Fruit fly (Drosophila melanogaster): ENCODE measurements around the gene tomboy20.

Gene tomboy20

dm6 chr3R:10708169-10708568 lies 27.6 kb downstream of the tomboy20 start, which contains the start of gene CG31278 (continued):
- TF ChIP-seq MESR4 (GFP tag; optimal IDR thresholded peaks at IDR 0.05) (peak; percentile 35), Nf-YA (GFP tag; IDR thresholded peaks at IDR 0.05) (no peak), Tbp (GFP tag; optimal IDR thresholded peaks at IDR 0.05) (no peak), sim (GFP tag; IDR thresholded peaks at IDR 0.05) (no peak), CG12659 (GFP tag; optimal IDR thresholded peaks at IDR 0.05) (no peak), CG10462 (GFP tag; optimal IDR thresholded peaks at IDR 0.05) (no peak), Adf1 (GFP tag; IDR thresholded peaks at IDR 0.05) (no peak), CG10147 (GFP tag; optimal IDR thresholded peaks at IDR 0.05) (no peak), Doc3 (GFP tag; IDR thresholded peaks at IDR 0.05; ENCODE audit: partially characterized antibody) (peak; percentile 71), hbn (GFP tag; IDR thresholded peaks at IDR 0.05; ENCODE audit: partially characterized antibody) (peak; percentile 74), CG3407 (GFP tag; optimal IDR thresholded peaks at IDR 0.05) (no peak), Taf1 (GFP tag; IDR thresholded peaks at IDR 0.05) (no peak), fd96Cb (tag; optimal IDR thresholded peaks at IDR 0.05) (no peak), CG4730 (GFP tag; IDR thresholded peaks at IDR 0.05) (no peak), CG14860 (GFP tag; IDR thresholded peaks at IDR 0.05; ENCODE audit: partially characterized antibody) (0 out of 3 replicates have a peak, but pooled peaks have one; percentile 56), CG4854 (GFP tag; optimal IDR thresholded peaks at IDR 0.05) (no peak), Poxn (GFP tag; IDR thresholded peaks at IDR 0.05) (no peak), Eip74EF (GFP tag; optimal IDR thresholded peaks at IDR 0.05) (no peak), CG12155 (GFP tag; optimal IDR thresholded peaks at IDR 0.05) (no peak), Neu2 (GFP tag; optimal IDR thresholded peaks at IDR 0.05; ENCODE audit: borderline replicate concordance) (no peak), crol (GFP tag; IDR thresholded peaks at IDR 0.05) (no peak), Gsc (GFP tag; IDR thresholded peaks at IDR 0.05) (no peak), unc-4 (GFP tag; IDR thresholded peaks at IDR 0.05; ENCODE audit: partially characterized antibody) (peak; percentile 77), Antp (GFP tag; optimal IDR thresholded peaks at IDR 0.05) (no peak), YL-1 (GFP tag; optimal IDR thresholded peaks at IDR 0.05) (no peak), tio (GFP tag; optimal IDR thresholded peaks at IDR 0.05) (no peak), hkb (optimal IDR thresholded peaks at IDR 0.05) (no peak), hkb (GFP tag; IDR thresholded peaks at IDR 0.05) (no peak), fd102C (GFP tag; optimal IDR thresholded peaks at IDR 0.05) (no peak), knrl (GFP tag; IDR thresholded peaks at IDR 0.05; ENCODE audit: partially characterized antibody) (peak; percentile 79), phol (tag; optimal IDR thresholded peaks at IDR 0.05) (no peak), Ssrp (tag; optimal IDR thresholded peaks at IDR 0.05) (no peak), CG13287 (GFP tag; IDR thresholded peaks at IDR 0.05; ENCODE audit: partially characterized antibody) (peak; percentile 85), CG5245 (GFP tag; optimal IDR thresholded peaks at IDR 0.05) (no peak), CG2116 (GFP tag; optimal IDR thresholded peaks at IDR 0.05) (peak; percentile 46), CG7786 (GFP tag; optimal IDR thresholded peaks at IDR 0.05) (no peak), ash1 (GFP tag; optimal IDR thresholded peaks at IDR 0.05) (no peak), CG10366 (GFP tag; IDR thresholded peaks at IDR 0.05) (no peak), CG12071 (GFP tag; optimal IDR thresholded peaks at IDR 0.05) (no peak), CG1529 (GFP tag; optimal IDR thresholded peaks at IDR 0.05) (no peak), Rx (GFP tag; IDR thresholded peaks at IDR 0.05) (no peak), zf30C (GFP tag; optimal IDR thresholded peaks at IDR 0.05) (no peak), zfh1 (GFP tag; IDR thresholded peaks at IDR 0.05) (no peak), Awh (GFP tag; IDR thresholded peaks at IDR 0.05) (no peak), Spps (tag; optimal IDR thresholded peaks at IDR 0.05) (no peak), CG2889 (GFP tag; IDR thresholded peaks at IDR 0.05) (no peak), nerfin-2 (GFP tag; IDR thresholded peaks at IDR 0.05; ENCODE audit: partially characterized antibody) (peak; percentile 39; the same call in 1 of the 2 replicates), seq (GFP tag; IDR thresholded peaks at IDR 0.05) (no peak), CG17359 (tag; optimal IDR thresholded peaks at IDR 0.05) (no peak), onecut (GFP tag; IDR thresholded peaks at IDR 0.05) (no peak), Sox102F (GFP tag; optimal IDR thresholded peaks at IDR 0.05) (no peak)

Measured in whole organism, embryonic.